Worm (Caenorhabditis elegans): ENCODE data around the gene F17C11.2.
A peak's percentile ranks its signal among the peaks of the same experiment; 100 is the strongest.

- peak; percentile 14 for TF ChIP-seq blmp-1 (tag; optimal IDR thresholded peaks at IDR 0.05)
- TF ChIP-seq unc-39 (tag; optimal IDR thresholded peaks at IDR 0.05): no peak
- no peak for TF ChIP-seq elt-1 (tag; optimal IDR thresholded peaks at IDR 0.05; ENCODE audit: borderline replicate concordance, insufficient read depth)
- peak; percentile 9 for TF ChIP-seq hlh-1 (tag; optimal IDR thresholded peaks at IDR 0.05)
- TF ChIP-seq tbx-8 (GFP tag; optimal IDR thresholded peaks at IDR 0.05): no peak
- no peak for TF ChIP-seq snpc-4 (tag; optimal IDR thresholded peaks at IDR 0.05)
- no peak for TF ChIP-seq elt-3 (tag; optimal IDR thresholded peaks at IDR 0.05)
- TF ChIP-seq M03D4.4 (tag; optimal IDR thresholded peaks at IDR 0.05): no peak
- no peak for TF ChIP-seq flh-1 (GFP tag; optimal IDR thresholded peaks at IDR 0.05)
- TF ChIP-seq pha-4 (tag; optimal IDR thresholded peaks at IDR 0.05): peak; percentile 4
- TF ChIP-seq ces-1 (GFP tag; optimal IDR thresholded peaks at IDR 0.05): peak; percentile 58
- TF ChIP-seq unc-62 (GFP tag; optimal IDR thresholded peaks at IDR 0.05): peak; percentile 75
Measured at ce11 chrV:10940571-10940991, 7.4 kb upstream of the F17C11.2 start.

All from whole organism, mixed stage, embryonic.